Worm (Caenorhabditis elegans) whole organism, young adult: Measurements from ENCODE around the gene vha-1.
A peak's percentile ranks its signal among the peaks of the same experiment; 100 is the strongest.

ENCODE experiments used
- B0336.3 ChIP-seq: fragments of 200-800 bp; sonication (Bioruptor generic); IDR thresholded peaks from 2 replicates; pipeline ENCODE4 v1.3.6; 2022; ENCODE audit warnings: missing genetic modification characterization, missing compliant biosample characterization
- F23B12.7 ChIP-seq: sonication (generic microtip); optimal IDR thresholded peaks from 2 replicates; lab custom pipeline; 2017; ENCODE audit warnings: missing genetic modification characterization, mild to moderate bottlenecking, missing compliant biosample characterization, antibody characterized with exemption, moderate library complexity; ENCODE audit not compliant: insufficient read depth
- F37B4.10 ChIP-seq: fragments of 200-800 bp; sonication (Bioruptor generic); IDR thresholded peaks from 2 replicates; pipeline ENCODE4 v1.3.6; 2022; ENCODE audit warnings: missing genetic modification characterization, missing compliant biosample characterization
- F39B2.1 ChIP-seq: fragments of 200-800 bp; sonication (Bioruptor generic); IDR thresholded peaks from 2 replicates; pipeline ENCODE4 v1.3.6; 2022; ENCODE audit warnings: missing genetic modification reagents, missing genetic modification characterization, missing compliant biosample characterization
- F57A8.1 ChIP-seq: fragments of 200-800 bp; sonication (Bioruptor generic); optimal IDR thresholded peaks from 2 replicates; lab custom pipeline; 2018; ENCODE audit warnings: mild to moderate bottlenecking, missing genetic modification characterization, moderate library complexity, missing compliant biosample characterization
- Y53F4B.3 ChIP-seq: fragments of 200-800 bp; sonication (Bioruptor generic); IDR thresholded peaks from 2 replicates; pipeline ENCODE4 v1.3.6; 2022; ENCODE audit warnings: missing genetic modification reagents, missing genetic modification characterization, missing compliant biosample characterization
- Y56A3A.18 ChIP-seq: fragments of 200-800 bp; sonication (Bioruptor generic); IDR thresholded peaks from 2 replicates; pipeline ENCODE4 v1.3.6; 2022; ENCODE audit warnings: missing genetic modification reagents, missing genetic modification characterization, missing compliant biosample characterization
- Y95B8A.8 ChIP-seq: fragments of 200-800 bp; sonication (Bioruptor generic); IDR thresholded peaks from 2 replicates; pipeline ENCODE4 v1.3.6; 2022; ENCODE audit warnings: missing genetic modification reagents, missing genetic modification characterization, missing compliant biosample characterization
- ZK185.1 ChIP-seq: sonication (generic microtip); optimal IDR thresholded peaks from 2 replicates; lab custom pipeline; 2016; ENCODE audit warnings: mild to moderate bottlenecking, missing genetic modification characterization, missing compliant biosample characterization; ENCODE audit not compliant: poor library complexity, severe bottlenecking
- ama-1 ChIP-seq, 3 experiments: fragments of 150-350 bp in 1 of 3; sonication (generic microtip) in 2 of 3; optimal IDR thresholded peaks; 2 replicates each; lab custom pipeline; 2014 to 2018; ENCODE audit warnings: missing biosample characterization in 2 of 3, missing genetic modification characterization in 2 of 3, missing genetic modification reagents in 2 of 3
- atf-7 ChIP-seq: sonication (generic microtip); optimal IDR thresholded peaks from 2 replicates; lab custom pipeline; 2017; ENCODE audit warnings: mild to moderate bottlenecking, missing genetic modification characterization, missing compliant biosample characterization
- athp-1 ChIP-seq: sonication (generic microtip); optimal IDR thresholded peaks from 2 replicates; lab custom pipeline; 2017; ENCODE audit warnings: mild to moderate bottlenecking, missing genetic modification characterization, missing compliant biosample characterization
- cebp-1 ChIP-seq, 2 experiments: fragments of 200-800 bp in 1 of 2; sonication (Bioruptor generic) in 1 of 2; sonication (generic microtip) in 1 of 2; IDR thresholded peaks in 1 of 2; optimal IDR thresholded peaks in 1 of 2; 2 replicates each; pipeline versions ENCODE4 v1.3.6 to Lab custom; 2017 to 2022; ENCODE audit warnings: missing compliant biosample characterization in 2 of 2, missing genetic modification characterization in 2 of 2, mild to moderate bottlenecking in 1 of 2, missing genetic modification reagents in 1 of 2, moderate library complexity in 1 of 2
- ceh-91 ChIP-seq: fragments of 200-800 bp; sonication (Bioruptor generic); IDR thresholded peaks from 2 replicates; pipeline ENCODE4 v1.3.6; 2022; ENCODE audit warnings: missing genetic modification reagents, missing genetic modification characterization, missing compliant biosample characterization
- chd-7 ChIP-seq: sonication (generic microtip); optimal IDR thresholded peaks from 2 replicates; lab custom pipeline; 2016; ENCODE audit warnings: mild to moderate bottlenecking, missing genetic modification characterization, moderate library complexity, missing compliant biosample characterization
- die-1 ChIP-seq: sonication (generic microtip); optimal IDR thresholded peaks from 2 replicates; lab custom pipeline; 2016; ENCODE audit warnings: missing genotype, mild to moderate bottlenecking, missing genetic modification characterization, missing compliant biosample characterization
- dox-1 ChIP-seq: fragments of 200-800 bp; sonication (Bioruptor generic); IDR thresholded peaks from 2 replicates; pipeline ENCODE4 v1.3.6; 2022; ENCODE audit warnings: missing genetic modification reagents, missing genetic modification characterization, missing compliant biosample characterization
- egl-44 ChIP-seq: fragments of 200-800 bp; sonication (Bioruptor generic); IDR thresholded peaks from 2 replicates; pipeline ENCODE4 v1.3.6; 2022; ENCODE audit warnings: missing genetic modification reagents, missing genetic modification characterization, missing compliant biosample characterization
- ekl-4 ChIP-seq: fragments of 200-800 bp; sonication (Bioruptor generic); IDR thresholded peaks from 2 replicates; pipeline ENCODE4 v1.3.6; 2022; ENCODE audit warnings: missing genetic modification reagents, missing genetic modification characterization, missing compliant biosample characterization
- fkh-3 ChIP-seq: sonication (generic microtip); optimal IDR thresholded peaks from 2 replicates; lab custom pipeline; 2016; ENCODE audit warnings: mild to moderate bottlenecking, missing genetic modification characterization, missing compliant biosample characterization
- let-526 ChIP-seq: fragments of 200-800 bp; sonication (Bioruptor generic); IDR thresholded peaks from 2 replicates; pipeline ENCODE4 v1.3.6; 2022; ENCODE audit warnings: missing genetic modification reagents, missing genetic modification characterization, missing compliant biosample characterization
- let-607 ChIP-seq, 2 experiments: fragments of 200-800 bp in 1 of 2; sonication (Bioruptor generic) in 1 of 2; sonication (generic microtip) in 1 of 2; optimal IDR thresholded peaks; 2 replicates each; lab custom pipeline; 2016 to 2018; ENCODE audit warnings: mild to moderate bottlenecking in 2 of 2, missing compliant biosample characterization in 2 of 2, missing genetic modification characterization in 2 of 2, moderate library complexity in 2 of 2, missing genotype in 1 of 2
- lin-26 ChIP-seq: fragments of 200-800 bp; sonication (Bioruptor generic); IDR thresholded peaks from 2 replicates; pipeline ENCODE4 v1.3.6; 2022; ENCODE audit warnings: missing genetic modification reagents, missing genetic modification characterization, missing compliant biosample characterization
- lin-35 ChIP-seq, 3 experiments: fragments of 150-350 bp in 2 of 3; sonication (generic microtip) in 1 of 3; optimal IDR thresholded peaks; 2 replicates each; lab custom pipeline; 2014 to 2018; ENCODE audit warnings: missing biosample characterization in 3 of 3, missing genetic modification characterization in 3 of 3, missing genetic modification reagents in 3 of 3
- lin-40 ChIP-seq: sonication (generic microtip); optimal IDR thresholded peaks from 2 replicates; lab custom pipeline; 2016; ENCODE audit warnings: missing genetic modification characterization, mild to moderate bottlenecking, missing compliant biosample characterization, missing genotype, missing genetic modification reagents
- lin-54 ChIP-seq: fragments of 200-800 bp; sonication (Bioruptor generic); optimal IDR thresholded peaks from 2 replicates; lab custom pipeline; 2018; ENCODE audit warnings: mild to moderate bottlenecking, missing genetic modification characterization, missing compliant biosample characterization
- lsl-1 ChIP-seq: fragments of 200-800 bp; sonication (Bioruptor generic); optimal IDR thresholded peaks from 2 replicates; lab custom pipeline; 2018; ENCODE audit warnings: mild to moderate bottlenecking, missing genetic modification characterization, moderate library complexity, missing compliant biosample characterization
- madf-10 ChIP-seq: sonication (generic microtip); optimal IDR thresholded peaks from 2 replicates; lab custom pipeline; 2016; ENCODE audit warnings: mild to moderate bottlenecking, missing genetic modification characterization, missing compliant biosample characterization
- madf-6 ChIP-seq: fragments of 200-800 bp; sonication (Bioruptor generic); IDR thresholded peaks from 2 replicates; pipeline ENCODE4 v1.3.6; 2022; ENCODE audit warnings: missing genetic modification reagents, missing genetic modification characterization, missing compliant biosample characterization
- mes-4 ChIP-seq: sonication (generic microtip); optimal IDR thresholded peaks from 2 replicates; lab custom pipeline; 2016; ENCODE audit warnings: missing genotype, missing genetic modification characterization, missing compliant biosample characterization
- nfya-2 ChIP-seq: fragments of 200-800 bp; sonication (Bioruptor generic); IDR thresholded peaks from 2 replicates; pipeline ENCODE4 v1.3.6; 2022; ENCODE audit warnings: missing genetic modification reagents, missing genetic modification characterization, missing compliant biosample characterization
- nfyb-1 ChIP-seq: fragments of 200-800 bp; sonication (Bioruptor generic); IDR thresholded peaks from 2 replicates; pipeline ENCODE4 v1.3.6; 2022; ENCODE audit warnings: missing genetic modification reagents, missing genetic modification characterization, missing compliant biosample characterization
- nhr-120 ChIP-seq: fragments of 200-800 bp; sonication (Bioruptor generic); IDR thresholded peaks from 2 replicates; pipeline ENCODE4 v1.3.6; 2022; ENCODE audit warnings: missing genetic modification characterization, missing compliant biosample characterization
- nhr-179 ChIP-seq: sonication (generic microtip); optimal IDR thresholded peaks from 2 replicates; lab custom pipeline; 2016; ENCODE audit warnings: mild to moderate bottlenecking, missing genetic modification characterization, missing compliant biosample characterization
- pha-4 ChIP-seq: fragments of 150-350 bp; sonication (generic microtip); optimal IDR thresholded peaks from 2 replicates; lab custom pipeline; 2014; ENCODE audit warnings: missing biosample characterization, missing genetic modification reagents, missing genetic modification characterization
- rcor-1 ChIP-seq: fragments of 200-800 bp; sonication (Bioruptor generic); IDR thresholded peaks from 2 replicates; pipeline ENCODE4 v1.3.6; 2022; ENCODE audit warnings: missing genetic modification reagents, missing genetic modification characterization, missing compliant biosample characterization
- rec-8 ChIP-seq, 2 experiments: sonication (generic microtip); optimal IDR thresholded peaks; 2 replicates each; lab custom pipeline; 2016; ENCODE audit warnings: mild to moderate bottlenecking in 2 of 2, missing genetic modification characterization in 2 of 2, missing genetic modification reagents in 2 of 2, missing genotype in 2 of 2, missing biosample characterization in 1 of 2, missing compliant biosample characterization in 1 of 2, moderate library complexity in 1 of 2
- sdz-38 ChIP-seq: sonication (generic microtip); optimal IDR thresholded peaks from 2 replicates; lab custom pipeline; 2016; ENCODE audit warnings: missing genotype, missing genetic modification characterization, missing compliant biosample characterization
- snpc-1.1 ChIP-seq: sonication (generic microtip); optimal IDR thresholded peaks from 2 replicates; lab custom pipeline; 2017; ENCODE audit warnings: missing genetic modification characterization, mild to moderate bottlenecking, missing compliant biosample characterization, antibody characterized with exemption, moderate library complexity, missing genotype, missing genetic modification reagents; ENCODE audit not compliant: insufficient read depth
- snpc-3.4 ChIP-seq: sonication (generic microtip); optimal IDR thresholded peaks from 2 replicates; lab custom pipeline; 2017; ENCODE audit warnings: missing genetic modification characterization, mild to moderate bottlenecking, missing compliant biosample characterization, antibody characterized with exemption, moderate library complexity, missing genotype, missing genetic modification reagents
- tlf-1 ChIP-seq: fragments of 200-800 bp; sonication (Bioruptor generic); optimal IDR thresholded peaks from 2 replicates; lab custom pipeline; 2018; ENCODE audit warnings: mild to moderate bottlenecking, missing genetic modification characterization, missing compliant biosample characterization
- unc-62 ChIP-seq: fragments of 150-350 bp; optimal IDR thresholded peaks from 2 replicates; lab custom pipeline; 2014; ENCODE audit warnings: missing biosample characterization, missing genetic modification reagents, missing genetic modification characterization
- ztf-25 ChIP-seq: fragments of 200-800 bp; sonication (Bioruptor generic); IDR thresholded peaks from 2 replicates; pipeline ENCODE4 v1.3.6; 2022; ENCODE audit warnings: missing genetic modification reagents, missing genetic modification characterization, missing compliant biosample characterization

Gene vha-1

DNA sequence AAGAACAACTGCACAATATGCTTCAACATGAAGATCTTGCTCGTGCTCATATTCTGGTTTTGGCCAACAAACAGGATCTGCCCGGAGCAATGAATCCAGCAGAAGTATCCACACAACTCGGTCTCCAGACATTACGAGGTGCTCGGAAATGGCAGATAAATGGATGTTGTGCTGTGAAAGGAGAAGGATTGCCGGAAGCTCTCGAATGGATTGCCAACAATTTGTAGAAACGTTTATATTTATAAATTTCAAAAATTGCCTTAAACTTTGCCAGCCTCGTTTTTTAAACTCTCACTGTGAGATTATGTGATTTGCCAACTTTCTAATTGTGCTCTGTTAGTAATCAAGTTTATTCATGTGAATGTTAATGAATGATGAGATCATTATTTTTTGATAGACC is 42.7 kb downstream of the vha-1 start:
- TF ChIP-seq snpc-1.1 (tag; lab: Kevin White, UChicago) (no peak), snpc-3.4 (tag; lab: Kevin White, UChicago) (no peak), pha-4 (no peak), Y95B8A.8 (GFP tag; lab: Robert Waterston, UW) (no peak), unc-62 (GFP tag; lab: Kevin White, UChicago) (no peak), B0336.3 (GFP tag; lab: Robert Waterston, UW) (no peak), let-526 (GFP tag; lab: Robert Waterston, UW) (no peak), nfya-2 (GFP tag; lab: Robert Waterston, UW) (no peak), mes-4 (tag; lab: Kevin White, UChicago) (no peak), Y53F4B.3 (GFP tag; lab: Robert Waterston, UW) (no peak)

DNA sequence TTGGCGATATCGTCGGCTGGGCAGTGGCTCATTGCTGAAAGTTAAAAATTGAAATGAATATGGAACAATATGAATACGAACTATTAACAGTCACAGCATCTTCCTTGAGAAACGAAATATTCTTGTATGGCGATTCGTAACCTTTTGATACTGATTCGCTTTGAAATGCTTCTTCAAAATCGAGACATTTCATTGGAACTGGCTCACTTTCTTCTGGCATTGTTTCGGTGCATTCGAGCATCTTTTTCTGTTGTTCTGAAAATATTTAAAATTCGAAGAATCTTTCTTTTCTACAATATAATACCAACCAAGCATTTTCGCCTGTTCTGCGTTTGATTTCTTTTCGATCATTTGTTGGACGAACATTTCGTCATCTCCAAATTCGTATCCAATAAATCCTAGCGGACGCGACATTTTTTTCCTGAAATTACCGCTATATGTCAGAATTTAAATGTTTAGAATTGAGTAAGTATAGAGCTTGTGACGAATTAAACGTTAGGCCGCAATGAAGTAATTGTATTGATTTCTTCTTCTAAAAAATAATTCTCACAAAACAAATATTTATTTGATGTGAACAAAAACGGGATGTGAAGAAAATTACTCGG is 43.4 kb downstream of the vha-1 start, which contains the start of gene lin-52:
TSS of gene lin-52 (minus strand) at position 421 of the 605 bp plus-strand sequence.
- no peak for TF ChIP-seq egl-44 (GFP tag; lab: Robert Waterston, UW)
- TF ChIP-seq nhr-120 (GFP tag; lab: Robert Waterston, UW) = 0 out of 2 replicates have a peak, but pooled peaks have one; percentile 34
- peak; percentile 57; the same call in 1 of the 2 replicates for TF ChIP-seq Y56A3A.18 (GFP tag; lab: Robert Waterston, UW)
- 0 out of 2 replicates have a peak, but pooled peaks have one; percentile 60 for TF ChIP-seq F39B2.1 (GFP tag; lab: Robert Waterston, UW)
- peak; percentile 56 for TF ChIP-seq athp-1 (tag; lab: Kevin White, UChicago)
- no peak for TF ChIP-seq sdz-38 (tag; lab: Kevin White, UChicago)
- no peak for TF ChIP-seq rec-8 (tag; optimal IDR thresholded peaks at IDR 0.05; lab: Kevin White, UChicago)
- TF ChIP-seq nhr-179 = peak; percentile 32
- TF ChIP-seq unc-62 (GFP tag; lab: Kevin White, UChicago) = no peak
- TF ChIP-seq cebp-1 (GFP tag; IDR thresholded peaks at IDR 0.05; lab: Robert Waterston, UW) = 0 out of 2 replicates have a peak, but pooled peaks have one; percentile 24
- TF ChIP-seq cebp-1 (tag; optimal IDR thresholded peaks at IDR 0.05; lab: Kevin White, UChicago) = peak; percentile 71
- 0 out of 2 replicates have a peak, but pooled peaks have one; percentile 58 for TF ChIP-seq nfyb-1 (GFP tag; lab: Robert Waterston, UW)
- no peak for TF ChIP-seq F23B12.7 (tag; lab: Kevin White, UChicago)
- TF ChIP-seq dox-1 (GFP tag; lab: Robert Waterston, UW) = no peak
- TF ChIP-seq rcor-1 (GFP tag; lab: Robert Waterston, UW) = peak; percentile 18; the same call in 1 of the 2 replicates
- TF ChIP-seq let-607 (tag; optimal IDR thresholded peaks at IDR 0.05; lab: Kevin White, UChicago) = peak in 1 of 2 experiments; percentile 11
- peak; percentile 64 for TF ChIP-seq chd-7 (tag; lab: Kevin White, UChicago)
- TF ChIP-seq atf-7 (tag; lab: Kevin White, UChicago) = peak; percentile 51
- no peak for TF ChIP-seq F37B4.10 (GFP tag; lab: Robert Waterston, UW)
- no peak for TF ChIP-seq die-1 (tag; lab: Kevin White, UChicago)
- TF ChIP-seq lin-26 (GFP tag; lab: Robert Waterston, UW) = no peak
- TF ChIP-seq lin-40 = peak; percentile 24
- TF ChIP-seq fkh-3 (tag; lab: Kevin White, UChicago) = peak; percentile 13
- TF ChIP-seq Y95B8A.8 (GFP tag; lab: Robert Waterston, UW) = peak; percentile 52; the same call in 1 of the 2 replicates
- TF ChIP-seq B0336.3 (GFP tag; lab: Robert Waterston, UW) = peak; percentile 56; the same call in 1 of the 2 replicates
- TF ChIP-seq pha-4 = no peak
- peak; percentile 35; the same call in 1 of the 2 replicates for TF ChIP-seq madf-6 (GFP tag; lab: Robert Waterston, UW)
- no peak for TF ChIP-seq ztf-25
- TF ChIP-seq ceh-91 = 0 out of 2 replicates have a peak, but pooled peaks have one; percentile 36
- TF ChIP-seq F57A8.1 (GFP tag; lab: Kevin White, UChicago) = no peak
- TF ChIP-seq madf-10 (tag; lab: Kevin White, UChicago) = peak; percentile 27
- peak; percentile 35 for TF ChIP-seq ekl-4 (GFP tag; lab: Robert Waterston, UW)
- TF ChIP-seq lin-54 (GFP tag; lab: Kevin White, UChicago) = peak; percentile 29
- no peak for TF ChIP-seq lsl-1 (GFP tag; lab: Kevin White, UChicago)
- TF ChIP-seq ZK185.1 (tag; lab: Kevin White, UChicago) = peak; percentile 69
- TF ChIP-seq ama-1 (optimal IDR thresholded peaks at IDR 0.05; lab: Kevin White, UChicago) = peak; percentile 79
- peak in 1 of 2 experiments; percentile 8 for TF ChIP-seq ama-1 (GFP tag; optimal IDR thresholded peaks at IDR 0.05; lab: Kevin White, UChicago)
- peak in 1 of 3 experiments; percentile 47 for TF ChIP-seq lin-35 (GFP tag; optimal IDR thresholded peaks at IDR 0.05; lab: Kevin White, UChicago)
- TF ChIP-seq tlf-1 (GFP tag; lab: Kevin White, UChicago) = peak; percentile 82
